Worm (Caenorhabditis elegans) whole organism, L3 larva: ENCODE results near the gene sru-45.

Source experiments
- ama-1 ChIP-seq: fragments of 150-350 bp; optimal IDR thresholded peaks from 2 replicates; lab custom pipeline; 2018
- jun-1 ChIP-seq: fragments of 150-350 bp; optimal IDR thresholded peaks from 2 replicates; lab custom pipeline; 2014; ENCODE audit warnings: missing biosample characterization, missing genetic modification reagents, missing genetic modification characterization
- nhr-12 ChIP-seq: fragments of 150-350 bp; optimal IDR thresholded peaks from 2 replicates; lab custom pipeline; 2014; ENCODE audit warnings: missing biosample characterization, missing genetic modification characterization
- nhr-77 ChIP-seq: fragments of 150-350 bp; optimal IDR thresholded peaks from 2 replicates; lab custom pipeline; 2014; ENCODE audit warnings: missing biosample characterization, missing genetic modification characterization
- ztf-11 ChIP-seq: fragments of 150-350 bp; optimal IDR thresholded peaks from 2 replicates; lab custom pipeline; 2014; ENCODE audit warnings: missing biosample characterization, missing genetic modification characterization
- ztf-4 ChIP-seq: fragments of 150-350 bp; optimal IDR thresholded peaks from 2 replicates; lab custom pipeline; 2014; ENCODE audit warnings: missing biosample characterization, missing genetic modification characterization

ce11 chrV:16536701-16537100 is 29.0 kb upstream of the sru-45 start, which contains the start of gene Y32B12B.1:
- TF ChIP-seq ztf-4 (no peak), nhr-77 (tag; lab: Kevin White, UChicago) (no peak), ama-1 (lab: Kevin White, UChicago) (no peak), jun-1 (no peak), ztf-11 (tag; lab: Kevin White, UChicago) (no peak), nhr-12 (tag; lab: Kevin White, UChicago) (no peak)
